Worm (Caenorhabditis elegans) whole organism, early embryonic: Measurements from ENCODE around the gene nhr-100.

Experiments used
- B0310.2 ChIP-seq: sonication (generic microtip); optimal IDR thresholded peaks from 2 replicates; lab custom pipeline; 2016; ENCODE audit warnings: mild to moderate bottlenecking, missing genetic modification characterization, missing compliant biosample characterization
- F13C5.2 ChIP-seq: sonication (generic microtip); optimal IDR thresholded peaks from 2 replicates; lab custom pipeline; 2017; ENCODE audit warnings: mild to moderate bottlenecking, missing genetic modification characterization, inconsistent platforms, missing compliant biosample characterization
- aly-1 ChIP-seq: sonication (generic microtip); optimal IDR thresholded peaks from 2 replicates; lab custom pipeline; 2016; ENCODE audit warnings: missing genetic modification characterization, missing compliant biosample characterization
- ama-1 ChIP-seq: fragments of 150-350 bp; optimal IDR thresholded peaks from 2 replicates; lab custom pipeline; 2014
- ceh-13 ChIP-seq: fragments of 200-800 bp; sonication (Bioruptor generic); optimal IDR thresholded peaks from 2 replicates; lab custom pipeline; 2018; ENCODE audit warnings: mild to moderate bottlenecking, missing genetic modification characterization, missing compliant biosample characterization
- flt-1 ChIP-seq: fragments of 200-800 bp; sonication (Bioruptor generic); IDR thresholded peaks from 2 replicates; pipeline ENCODE4 v1.3.6; 2022; ENCODE audit warnings: missing genetic modification characterization, missing compliant biosample characterization
- hmbx-1 ChIP-seq: sonication (generic microtip); optimal IDR thresholded peaks from 2 replicates; lab custom pipeline; 2016; ENCODE audit warnings: mild to moderate bottlenecking, missing genetic modification characterization, missing compliant biosample characterization
- hmg-4 ChIP-seq: fragments of 200-800 bp; sonication (Bioruptor generic); optimal IDR thresholded peaks from 2 replicates; lab custom pipeline; 2018; ENCODE audit warnings: mild to moderate bottlenecking, missing genetic modification characterization, missing compliant biosample characterization
- hnd-1 ChIP-seq: sonication (generic microtip); optimal IDR thresholded peaks from 2 replicates; lab custom pipeline; 2016; ENCODE audit warnings: missing genetic modification characterization, missing compliant biosample characterization
- pes-1 ChIP-seq: fragments of 200-800 bp; sonication (Bioruptor generic); IDR thresholded peaks from 2 replicates; pipeline ENCODE4 v1.3.6; 2022; ENCODE audit warnings: missing genetic modification reagents, missing genetic modification characterization, missing compliant biosample characterization
- tbx-37 ChIP-seq: fragments of 200-800 bp; sonication (Bioruptor generic); conservative IDR thresholded peaks from 2 replicates; pipeline ENCODE4 v1.3.6; 2022; ENCODE audit warnings: missing genetic modification reagents, missing genetic modification characterization, missing compliant biosample characterization
- tra-4 ChIP-seq: sonication (generic microtip); optimal IDR thresholded peaks from 2 replicates; lab custom pipeline; 2017; ENCODE audit warnings: missing genetic modification characterization, missing compliant biosample characterization

DNA sequence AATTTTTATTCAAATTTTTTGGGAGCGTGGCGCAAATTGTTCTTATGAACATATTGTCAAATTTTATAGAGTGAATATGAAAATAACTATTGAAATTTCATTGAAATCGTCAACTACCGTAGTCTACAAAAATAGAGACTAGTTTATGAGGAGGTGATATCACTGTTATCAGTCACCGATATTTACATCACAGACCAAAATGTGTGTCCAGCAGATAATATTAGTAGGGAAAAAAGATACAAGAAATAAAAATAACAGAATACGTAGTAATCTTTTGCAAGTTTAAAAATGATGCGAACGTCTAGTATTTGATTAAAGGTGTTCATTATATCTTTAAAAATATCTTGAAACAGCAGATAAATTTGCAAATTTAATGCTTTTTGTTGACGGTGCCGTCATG lies 49.2 kb upstream of the nhr-100 start:
- no peak for TF ChIP-seq ama-1 (lab: Kevin White, UChicago)
- TF ChIP-seq pes-1 (GFP tag; lab: Robert Waterston, UW): no peak
- TF ChIP-seq hnd-1 (tag; lab: Kevin White, UChicago): no peak
- no peak for TF ChIP-seq F13C5.2 (tag; lab: Kevin White, UChicago)
- TF ChIP-seq tbx-37 (GFP tag; lab: Robert Waterston, UW): no peak
- TF ChIP-seq ceh-13: no peak
- TF ChIP-seq hmg-4 (GFP tag; lab: Kevin White, UChicago): no peak
- TF ChIP-seq hmbx-1 (tag; lab: Kevin White, UChicago): no peak
- TF ChIP-seq flt-1 (GFP tag; lab: Robert Waterston, UW): no peak
- TF ChIP-seq tra-4 (tag; lab: Kevin White, UChicago): no peak
- TF ChIP-seq B0310.2 (tag; lab: Kevin White, UChicago): no peak
- TF ChIP-seq aly-1 (tag; lab: Kevin White, UChicago): no peak
